Worm (Caenorhabditis elegans) whole organism, dauer: ENCODE measurements around the gene C16C8.27.

Source experiments
- unc-62 ChIP-seq: sonication (generic microtip); optimal IDR thresholded peaks from 2 replicates; lab custom pipeline; 2017; ENCODE audit warnings: missing biosample characterization, missing genetic modification reagents, missing genetic modification characterization

Gene C16C8.27

ce11 chrII:3441377-3441776 is at the start of gene C16C8.27:
TSS of gene C16C8.27 (plus strand) at chrII:3441677.
- TF ChIP-seq unc-62 (GFP tag; lab: Kevin White, UChicago), result no peak

- TF ChIP-seq unc-62 (GFP tag; lab: Kevin White, UChicago), result no peak
Observed at ce11 chrII:3395484-3395883, 46.0 kb upstream of the C16C8.27 start, which contains the start of gene nep-20. TSS of gene nep-20 (minus strand) at chrII:3395584.

ce11 chrII:3399212-3399611 is 42.3 kb upstream of the C16C8.27 start, which contains the start of gene nep-9:
TSS of gene nep-9 (minus strand) at chrII:3399312.
- no peak for TF ChIP-seq unc-62 (GFP tag; lab: Kevin White, UChicago)

DNA sequence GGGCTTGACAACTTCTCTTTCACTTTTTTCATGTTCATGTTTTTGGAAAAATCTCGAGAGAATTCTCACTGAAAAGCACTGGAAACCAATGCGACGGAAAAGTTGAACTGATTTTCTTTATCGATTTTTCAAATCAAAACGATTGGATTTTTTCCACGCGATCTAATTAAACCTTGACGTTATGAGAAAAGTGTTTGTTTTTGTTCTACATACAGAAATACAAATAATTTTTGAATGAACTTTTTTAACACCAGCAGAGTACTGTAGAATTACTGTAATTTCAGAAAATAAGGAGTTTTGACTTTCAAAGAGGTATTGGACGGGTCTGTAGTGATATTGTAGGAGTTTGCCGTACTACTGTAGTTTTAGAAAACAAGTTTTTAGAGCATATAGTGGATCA is 38.6 kb upstream of the C16C8.27 start, which contains the start of gene nep-10:
nep-10 (minus strand) TSS at position 101 of the 400 bp plus-strand sequence.
- no peak for TF ChIP-seq unc-62 (GFP tag; lab: Kevin White, UChicago)

ce11 chrII:3403535-3403934 is 37.9 kb upstream of the C16C8.27 start, which contains the start of gene nep-8:
TSS of gene nep-8 (plus strand) at chrII:3403835.
- TF ChIP-seq unc-62 (GFP tag; lab: Kevin White, UChicago), result no peak

DNA sequence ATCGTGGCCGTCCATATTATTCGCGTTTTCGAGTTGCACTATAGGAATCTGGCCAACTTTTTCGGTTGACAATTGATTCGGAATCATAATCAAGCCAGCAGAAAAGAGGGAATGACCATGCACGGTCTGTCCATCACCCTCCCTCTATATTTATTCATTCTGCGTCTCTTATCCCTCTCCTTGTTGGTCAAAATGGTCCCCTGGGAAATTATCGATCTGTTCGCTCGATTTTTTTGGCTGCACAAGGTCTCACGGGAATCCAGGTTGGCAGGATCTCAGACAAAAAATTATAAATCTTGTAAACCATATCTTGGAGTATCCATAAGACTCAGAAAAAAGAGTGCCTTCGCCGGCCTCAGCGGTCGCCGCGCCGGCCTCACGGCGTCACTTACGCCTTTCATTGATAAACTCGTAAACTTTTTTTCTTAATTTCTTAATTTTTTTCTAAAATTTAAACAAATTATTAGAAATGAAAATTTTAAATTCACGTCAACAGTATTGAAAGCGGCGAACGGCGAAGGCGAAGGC is 27.0 kb upstream of the C16C8.27 start, which contains the start of the genes F18A12.7 and F18A12.2:
F18A12.7 (minus strand) TSS at position 101 of the 528 bp plus-strand sequence.
F18A12.2 (plus strand) TSS at position 478 of the 528 bp plus-strand sequence.
- no peak for TF ChIP-seq unc-62 (GFP tag; lab: Kevin White, UChicago)

- no peak for TF ChIP-seq unc-62 (GFP tag; lab: Kevin White, UChicago)
Observed at ce11 chrII:3416528-3416927, 24.9 kb upstream of the C16C8.27 start, which contains the start of gene nep-6. TSS of gene nep-6 (plus strand) at chrII:3416828.

DNA sequence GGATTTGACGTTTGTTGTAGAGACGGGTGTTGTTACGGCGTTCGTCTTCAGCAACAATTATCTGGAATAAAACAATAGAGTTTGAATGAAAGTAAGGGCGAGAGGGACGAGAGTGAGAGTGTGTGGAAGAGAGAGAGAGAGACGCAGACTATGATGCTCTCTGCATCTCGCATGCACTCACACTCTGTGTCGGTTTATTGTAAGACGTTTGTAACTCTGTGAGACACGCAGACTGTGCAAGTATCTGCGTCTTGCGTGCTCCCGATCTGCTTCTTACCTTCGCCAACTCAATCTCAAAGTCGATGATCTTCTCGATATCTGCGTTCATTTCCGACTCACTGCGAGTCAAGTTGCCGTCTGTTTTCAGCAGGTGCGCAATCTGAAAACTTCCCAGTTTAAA is 18.5 kb upstream of the C16C8.27 start:
- no peak for TF ChIP-seq unc-62 (GFP tag; lab: Kevin White, UChicago)

ce11 chrII:3425433-3425832 is 16.0 kb upstream of the C16C8.27 start, which contains the start of gene nep-11:
TSS of gene nep-11 (minus strand) at chrII:3425533.
- no peak for TF ChIP-seq unc-62 (GFP tag; lab: Kevin White, UChicago)

- TF ChIP-seq unc-62 (GFP tag; lab: Kevin White, UChicago), result no peak
Observed at ce11 chrII:3428158-3428704, 13.2 kb upstream of the C16C8.27 start.

DNA sequence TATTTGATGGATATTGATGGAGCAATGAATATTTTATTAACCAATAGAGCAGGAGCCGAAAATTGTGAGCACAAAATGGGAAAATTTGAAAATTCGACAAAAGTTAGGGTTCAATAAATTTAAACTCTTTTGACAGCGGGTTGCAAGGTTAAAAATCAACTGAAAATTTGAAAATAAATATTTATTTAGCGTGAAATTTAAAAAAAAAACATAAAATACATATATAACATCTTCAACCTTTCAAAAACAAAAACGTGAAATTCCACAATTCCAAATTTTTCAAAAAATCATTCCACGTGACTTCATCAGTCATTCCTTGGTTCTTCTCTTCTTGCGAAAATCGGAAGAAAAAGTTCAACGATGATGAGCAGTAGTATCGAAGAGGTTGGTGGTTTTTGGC is 12.1 kb upstream of the C16C8.27 start, which contains the start of gene C16C8.18:
C16C8.18 (plus strand) TSS at position 301 of the 400 bp plus-strand sequence.
- no peak for TF ChIP-seq unc-62 (GFP tag; lab: Kevin White, UChicago)

DNA sequence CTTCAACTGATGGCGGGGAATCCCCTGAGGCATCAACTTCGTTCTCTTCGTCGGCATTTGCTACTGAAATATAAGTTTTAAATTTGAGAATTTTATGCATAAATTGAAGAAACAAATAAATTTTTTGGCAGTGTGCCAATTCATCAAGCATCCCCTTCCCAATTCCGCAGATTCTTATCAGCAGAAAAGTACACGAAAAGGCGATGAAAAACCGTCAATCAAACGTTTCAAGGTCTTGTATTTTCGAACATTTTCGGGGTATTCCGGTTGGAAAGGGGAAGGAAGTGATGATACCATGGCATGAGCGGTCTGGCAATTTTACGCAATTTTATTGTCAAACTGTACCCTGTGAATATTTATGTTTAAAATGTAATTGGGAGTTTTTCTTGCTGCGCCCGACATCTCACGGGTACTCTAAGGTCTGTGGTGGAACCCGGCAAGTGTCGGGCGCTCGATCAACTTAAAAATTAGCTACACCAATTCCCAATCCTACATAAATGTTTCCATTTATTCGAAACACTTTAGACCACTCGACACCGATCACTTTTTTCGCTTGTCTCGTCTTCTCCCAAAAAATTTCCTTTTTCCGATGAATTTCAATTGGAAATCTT is 6.5 kb upstream of the C16C8.27 start:
- TF ChIP-seq unc-62 (GFP tag; lab: Kevin White, UChicago), result no peak

- no peak for TF ChIP-seq unc-62 (GFP tag; lab: Kevin White, UChicago)
Observed at ce11 chrII:3436412-3436811, 5.1 kb upstream of the C16C8.27 start, which contains the start of gene skpo-2. TSS of gene skpo-2 (minus strand) at chrII:3436512.

DNA sequence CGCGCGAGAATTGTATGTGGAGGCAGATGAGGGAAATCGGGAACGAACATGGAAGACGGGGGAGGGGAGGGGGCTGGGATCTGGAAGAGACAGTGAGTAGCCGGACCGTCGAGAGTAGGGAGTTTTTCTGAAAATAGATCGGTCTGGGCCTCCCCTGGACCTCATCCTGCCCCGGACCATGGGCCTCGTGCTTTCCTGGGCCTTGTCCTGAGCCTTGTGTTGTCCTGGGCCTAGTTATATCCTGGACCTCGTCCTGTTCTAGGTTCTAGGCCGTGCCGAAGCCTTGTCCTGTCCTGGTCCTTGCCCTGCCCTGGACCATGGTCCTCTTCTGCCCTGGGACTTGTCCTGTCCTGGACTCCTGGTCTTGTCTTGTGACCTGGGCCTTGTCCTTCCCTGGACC is 4.1 kb upstream of the C16C8.27 start:
- no peak for TF ChIP-seq unc-62 (GFP tag; lab: Kevin White, UChicago)

DNA sequence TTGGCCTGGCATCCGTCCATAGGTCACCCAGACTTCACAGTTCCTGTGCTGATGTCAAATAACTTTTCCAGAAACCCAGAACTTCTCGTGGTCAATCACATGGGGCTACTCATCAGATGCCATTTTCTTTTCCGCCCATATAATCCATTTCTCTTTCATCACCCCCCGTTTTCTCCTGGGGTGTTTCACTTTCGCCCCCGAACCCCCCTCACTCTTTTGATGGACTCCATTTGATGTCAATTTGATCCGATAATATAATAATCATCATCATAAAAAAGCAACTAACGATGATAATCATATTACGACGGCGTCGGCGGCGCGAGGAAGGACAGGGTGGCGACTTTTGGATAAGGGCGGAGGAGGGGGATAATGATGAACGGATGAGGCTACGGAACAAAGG is 3.2 kb upstream of the C16C8.27 start:
- no peak for TF ChIP-seq unc-62 (GFP tag; lab: Kevin White, UChicago)

DNA sequence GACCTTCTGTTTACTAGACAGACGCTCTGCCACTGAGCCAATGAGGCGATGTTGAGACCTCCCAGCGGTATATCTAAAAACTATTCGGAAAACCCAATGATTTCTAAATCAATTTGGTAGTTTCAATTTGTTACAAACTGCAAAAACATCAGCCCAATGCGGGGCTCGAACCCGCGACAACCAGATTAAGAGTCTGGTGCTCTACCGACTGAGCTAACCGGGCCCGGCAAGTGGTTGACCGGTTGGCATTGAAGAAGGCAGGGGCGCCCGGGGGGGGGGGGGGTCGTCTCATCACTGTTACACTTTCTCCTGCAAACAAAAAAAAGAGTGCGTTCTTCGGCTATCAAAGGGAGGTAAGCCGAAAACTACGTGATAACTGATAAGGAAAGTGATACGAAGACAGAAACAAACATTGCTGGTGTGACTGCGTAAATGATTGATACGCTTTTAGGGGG is 2.2 kb upstream of the C16C8.27 start:
- TF ChIP-seq unc-62 (GFP tag; lab: Kevin White, UChicago), result no peak
